Fruit fly (Drosophila melanogaster) whole organism, embryonic: ENCODE data around the gene CG4461.

Experiments
- Abd-B ChIP-seq: fragments of 200-800 bp; sonication (Bioruptor generic); optimal IDR thresholded peaks from 2 replicates; lab custom pipeline; 2018; ENCODE audit warnings: missing biosample characterization, mild to moderate bottlenecking, missing genetic modification characterization, moderate library complexity
- CG10147 ChIP-seq: fragments of 200-800 bp; sonication (Bioruptor generic); optimal IDR thresholded peaks from 2 replicates; lab custom pipeline; 2019; ENCODE audit warnings: missing biosample characterization, mild to moderate bottlenecking, missing genetic modification characterization, moderate library complexity
- CG11093 ChIP-seq: fragments of 200-800 bp; sonication (Bioruptor generic); IDR thresholded peaks from 3 replicates; pipeline ENCODE4 v1.3.6; 2022; ENCODE audit warnings: missing biosample characterization, missing genetic modification characterization
- CG11723 ChIP-seq: fragments of 200-800 bp; sonication (Bioruptor generic); optimal IDR thresholded peaks from 2 replicates; lab custom pipeline; 2017; ENCODE audit warnings: missing biosample characterization, mild to moderate bottlenecking, missing genetic modification characterization
- CG12744 ChIP-seq: fragments of 200-800 bp; sonication (Bioruptor generic); optimal IDR thresholded peaks from 2 replicates; lab custom pipeline; 2016; ENCODE audit warnings: missing biosample characterization, missing genetic modification characterization
- CG15601 ChIP-seq: fragments of 200-800 bp; sonication (Bioruptor generic); optimal IDR thresholded peaks from 3 replicates; lab custom pipeline; 2019; ENCODE audit warnings: missing biosample characterization, mild to moderate bottlenecking, missing genetic modification characterization, moderate library complexity
- CG16863 ChIP-seq: fragments of 200-800 bp; sonication (Bioruptor generic); optimal IDR thresholded peaks from 3 replicates; lab custom pipeline; 2016; ENCODE audit warnings: missing biosample characterization, missing genetic modification characterization
- CG17612 ChIP-seq: fragments of 200-800 bp; sonication (Bioruptor generic); IDR thresholded peaks from 2 replicates; pipeline ENCODE4 v1.3.6; 2022; ENCODE audit warnings: missing biosample characterization, missing genetic modification characterization
- CG18011 ChIP-seq: fragments of 200-800 bp; sonication (Bioruptor generic); optimal IDR thresholded peaks from 2 replicates; lab custom pipeline; 2017; ENCODE audit warnings: missing biosample characterization, missing genetic modification characterization, mild to moderate bottlenecking, moderate library complexity, missing genotype
- CG2202 ChIP-seq: fragments of 200-800 bp; sonication (Bioruptor generic); optimal IDR thresholded peaks from 2 replicates; lab custom pipeline; 2018; ENCODE audit warnings: missing biosample characterization, mild to moderate bottlenecking, missing genetic modification characterization
- CG32767 ChIP-seq: fragments of 200-800 bp; sonication (Bioruptor generic); IDR thresholded peaks from 2 replicates; pipeline ENCODE4 v1.3.6; 2022; ENCODE audit warnings: missing biosample characterization, missing genetic modification characterization
- CG3407 ChIP-seq: fragments of 200-800 bp; sonication (Bioruptor generic); optimal IDR thresholded peaks from 2 replicates; lab custom pipeline; 2018; ENCODE audit warnings: missing biosample characterization, mild to moderate bottlenecking, missing genetic modification characterization
- CG3838 ChIP-seq: fragments of 200-800 bp; sonication (Bioruptor generic); optimal IDR thresholded peaks from 3 replicates; lab custom pipeline; 2016; ENCODE audit warnings: missing biosample characterization, missing genetic modification characterization
- CG4404 ChIP-seq: fragments of 200-800 bp; sonication (Bioruptor generic); IDR thresholded peaks from 2 replicates; pipeline ENCODE4 v1.3.6; 2022; ENCODE audit warnings: missing biosample characterization, missing genetic modification characterization
- CG6175 ChIP-seq: fragments of 200-800 bp; sonication (Bioruptor generic); IDR thresholded peaks from 3 replicates; pipeline ENCODE4 v1.3.6; 2022; ENCODE audit warnings: missing biosample characterization, missing genetic modification characterization
- CG7987 ChIP-seq: fragments of 200-800 bp; sonication (Bioruptor generic); optimal IDR thresholded peaks from 2 replicates; lab custom pipeline; 2018; ENCODE audit warnings: missing biosample characterization, mild to moderate bottlenecking, missing genetic modification characterization, moderate library complexity
- CG8944 ChIP-seq: fragments of 200-800 bp; sonication (Bioruptor generic); optimal IDR thresholded peaks from 3 replicates; lab custom pipeline; 2016; ENCODE audit warnings: missing biosample characterization, missing genetic modification characterization
- CG9437 ChIP-seq: fragments of 200-800 bp; sonication (Bioruptor generic); optimal IDR thresholded peaks from 2 replicates; lab custom pipeline; 2018; ENCODE audit warnings: missing biosample characterization, mild to moderate bottlenecking, missing genetic modification characterization
- CHES-1-like ChIP-seq: fragments of 200-800 bp; sonication (Bioruptor generic); optimal IDR thresholded peaks from 2 replicates; lab custom pipeline; 2016; ENCODE audit warnings: missing biosample characterization, missing genetic modification characterization
- D19B ChIP-seq: fragments of 200-800 bp; sonication (Bioruptor generic); optimal IDR thresholded peaks from 2 replicates; lab custom pipeline; 2017; ENCODE audit warnings: missing biosample characterization, mild to moderate bottlenecking, missing genetic modification characterization
- Dad ChIP-seq: fragments of 200-800 bp; sonication (Bioruptor generic); optimal IDR thresholded peaks from 3 replicates; lab custom pipeline; 2016; ENCODE audit warnings: missing biosample characterization, missing genetic modification characterization
- Dek ChIP-seq: fragments of 200-800 bp; sonication (Bioruptor generic); optimal IDR thresholded peaks from 3 replicates; lab custom pipeline; 2019; ENCODE audit warnings: missing biosample characterization, mild to moderate bottlenecking, missing genetic modification characterization, moderate library complexity
- Dip3 ChIP-seq: fragments of 200-800 bp; sonication (Bioruptor generic); optimal IDR thresholded peaks from 3 replicates; lab custom pipeline; 2016; ENCODE audit warnings: missing biosample characterization, missing genetic modification characterization
- HHEX ChIP-seq: fragments of 200-800 bp; sonication (Bioruptor generic); optimal IDR thresholded peaks from 3 replicates; lab custom pipeline; 2017; ENCODE audit warnings: missing biosample characterization, mild to moderate bottlenecking, missing genetic modification characterization, missing genetic modification reagents
- Hmx ChIP-seq: fragments of 200-800 bp; sonication (Bioruptor generic); optimal IDR thresholded peaks from 2 replicates; lab custom pipeline; 2016; ENCODE audit warnings: missing biosample characterization, missing genetic modification characterization
- Nf-YB ChIP-seq: fragments of 200-800 bp; sonication (Bioruptor generic); optimal IDR thresholded peaks from 3 replicates; lab custom pipeline; 2019; ENCODE audit warnings: missing biosample characterization, mild to moderate bottlenecking, missing genetic modification characterization, moderate library complexity
- ci ChIP-seq: fragments of 200-800 bp; sonication (Bioruptor generic); IDR thresholded peaks from 3 replicates; pipeline ENCODE4 v1.3.6; 2022; ENCODE audit warnings: missing biosample characterization, missing genetic modification characterization
- crc ChIP-seq: fragments of 200-800 bp; sonication (Bioruptor generic); optimal IDR thresholded peaks from 2 replicates; lab custom pipeline; 2016; ENCODE audit warnings: missing biosample characterization, missing genetic modification characterization
- cwo ChIP-seq: fragments of 200-800 bp; sonication (Bioruptor generic); optimal IDR thresholded peaks from 3 replicates; lab custom pipeline; 2017; ENCODE audit warnings: missing biosample characterization, missing genetic modification characterization, mild to moderate bottlenecking, moderate library complexity, missing genetic modification reagents
- esg ChIP-seq: fragments of 200-800 bp; sonication (Bioruptor generic); conservative IDR thresholded peaks from 2 replicates; pipeline ENCODE4 v1.3.6; 2022; ENCODE audit warnings: missing biosample characterization, missing genetic modification characterization
- exex ChIP-seq: fragments of 200-800 bp; sonication (Bioruptor generic); optimal IDR thresholded peaks from 4 replicates; lab custom pipeline; 2018; ENCODE audit warnings: missing biosample characterization, mild to moderate bottlenecking, missing genetic modification characterization, moderate library complexity
- fd3F ChIP-seq: fragments of 200-800 bp; sonication (Bioruptor generic); optimal IDR thresholded peaks from 2 replicates; lab custom pipeline; 2018; ENCODE audit warnings: missing biosample characterization, mild to moderate bottlenecking, missing genetic modification characterization, moderate library complexity
- gce ChIP-seq: fragments of 200-800 bp; sonication (Bioruptor generic); IDR thresholded peaks from 3 replicates; pipeline ENCODE4 v1.3.6; 2022; ENCODE audit warnings: missing biosample characterization, missing genetic modification characterization
- gfzf ChIP-seq: fragments of 200-800 bp; sonication (Bioruptor generic); optimal IDR thresholded peaks from 2 replicates; lab custom pipeline; 2016; ENCODE audit warnings: missing biosample characterization, mild to moderate bottlenecking, missing genetic modification characterization, moderate library complexity
- grn ChIP-seq: fragments of 200-800 bp; sonication (Bioruptor generic); optimal IDR thresholded peaks from 3 replicates; lab custom pipeline; 2017; ENCODE audit warnings: missing biosample characterization, missing genetic modification characterization
- ind ChIP-seq: fragments of 200-800 bp; sonication (Bioruptor generic); optimal IDR thresholded peaks from 3 replicates; lab custom pipeline; 2016; ENCODE audit warnings: missing biosample characterization, missing genetic modification characterization
- klu ChIP-seq: fragments of 200-800 bp; sonication (Bioruptor generic); IDR thresholded peaks from 2 replicates; pipeline ENCODE4 v1.3.6; 2022; ENCODE audit warnings: missing biosample characterization, missing genetic modification characterization
- knrl ChIP-seq: fragments of 200-800 bp; sonication (Bioruptor generic); IDR thresholded peaks from 3 replicates; pipeline ENCODE4 v1.3.6; 2022; ENCODE audit warnings: missing biosample characterization, missing genetic modification characterization; ENCODE audit not compliant: partially characterized antibody
- lov ChIP-seq, 2 experiments: fragments of 200-800 bp in 1 of 2; fragments of >200 bp in 1 of 2; sonication (Bioruptor generic) in 1 of 2; IDR thresholded peaks in 1 of 2; optimal IDR thresholded peaks in 1 of 2; 2 replicates in 1 of 2; 3 replicates in 1 of 2; pipeline versions ENCODE4 v1.3.6 to Lab custom; 2017 to 2022; ENCODE audit warnings: missing biosample characterization in 1 of 2, missing genetic modification characterization in 1 of 2
- odd ChIP-seq: fragments of 200-800 bp; sonication (Bioruptor generic); optimal IDR thresholded peaks from 2 replicates; lab custom pipeline; 2017; ENCODE audit warnings: missing biosample characterization, mild to moderate bottlenecking, missing genetic modification characterization
- psq ChIP-seq: fragments of 200-800 bp; sonication (Bioruptor generic); optimal IDR thresholded peaks from 2 replicates; lab custom pipeline; 2017; ENCODE audit warnings: missing biosample characterization, missing genetic modification characterization
- pum ChIP-seq: fragments of 200-800 bp; sonication (Bioruptor generic); optimal IDR thresholded peaks from 2 replicates; lab custom pipeline; 2016; ENCODE audit warnings: missing biosample characterization, missing genetic modification characterization
- sd ChIP-seq: fragments of 200-800 bp; sonication (Bioruptor generic); optimal IDR thresholded peaks from 3 replicates; lab custom pipeline; 2018; ENCODE audit warnings: missing biosample characterization, mild to moderate bottlenecking, missing genetic modification characterization, moderate library complexity
- sim ChIP-seq: fragments of 200-800 bp; sonication (Bioruptor generic); IDR thresholded peaks from 2 replicates; pipeline ENCODE4 v1.3.6; 2022; ENCODE audit warnings: missing biosample characterization, missing genetic modification characterization
- sna ChIP-seq: fragments of 200-800 bp; sonication (Bioruptor generic); IDR thresholded peaks from 2 replicates; pipeline ENCODE4 v1.3.6; 2022; ENCODE audit warnings: missing biosample characterization, missing genetic modification characterization; ENCODE audit not compliant: partially characterized antibody
- sob ChIP-seq: fragments of 200-800 bp; sonication (Bioruptor generic); IDR thresholded peaks from 2 replicates; pipeline ENCODE4 v1.3.6; 2022; ENCODE audit warnings: missing biosample characterization, missing genetic modification characterization
- ssp ChIP-seq: fragments of 200-800 bp; sonication (Bioruptor generic); IDR thresholded peaks from 2 replicates; pipeline ENCODE4 v1.3.6; 2022; ENCODE audit warnings: missing biosample characterization, missing genetic modification characterization
- tap ChIP-seq: fragments of 200-800 bp; optimal IDR thresholded peaks from 3 replicates; lab custom pipeline; 2019; ENCODE audit warnings: missing biosample characterization, mild to moderate bottlenecking, missing genetic modification characterization, moderate library complexity
- trh ChIP-seq: fragments of 200-800 bp; sonication (Bioruptor generic); optimal IDR thresholded peaks from 2 replicates; lab custom pipeline; 2016; ENCODE audit warnings: missing biosample characterization, missing genetic modification characterization
- unc-4 ChIP-seq: fragments of 200-800 bp; sonication (Bioruptor generic); IDR thresholded peaks from 2 replicates; pipeline ENCODE4 v1.3.6; 2022; ENCODE audit warnings: missing biosample characterization, missing genetic modification characterization; ENCODE audit not compliant: partially characterized antibody
- vnd ChIP-seq: fragments of 200-800 bp; sonication (Bioruptor generic); IDR thresholded peaks from 3 replicates; pipeline ENCODE4 v1.3.6; 2022; ENCODE audit warnings: missing biosample characterization, missing genetic modification characterization; ENCODE audit not compliant: partially characterized antibody

CG4461 gene

DNA sequence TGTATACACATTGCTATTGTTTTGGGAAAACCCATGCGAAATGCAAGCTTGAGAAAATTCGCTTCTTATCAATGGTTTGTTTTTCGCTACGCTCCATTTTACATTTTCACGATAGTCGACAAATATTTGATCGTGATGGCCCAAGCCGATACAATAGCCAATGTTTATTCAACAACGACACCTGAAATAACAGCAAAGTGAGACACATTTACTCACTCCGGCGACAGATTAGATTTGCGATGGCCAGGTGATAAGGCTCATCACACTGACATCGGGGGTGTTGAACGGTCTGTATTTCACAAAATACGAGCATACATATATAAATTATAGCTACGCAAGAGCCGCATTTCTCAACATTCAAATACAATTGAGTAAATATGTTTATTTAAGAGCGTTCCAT is 21.9 kb downstream of the CG4461 start (continued):
- TF ChIP-seq ssp, result no peak
- no peak for TF ChIP-seq CG16863 (GFP tag; lab: Kevin White, UChicago)
- no peak for TF ChIP-seq pum
- no peak for TF ChIP-seq Dip3 (GFP tag; lab: Kevin White, UChicago)
- TF ChIP-seq CG15601 (tag; lab: Kevin White, UChicago), result peak; percentile 36
- no peak for TF ChIP-seq CG18011 (GFP tag; lab: Kevin White, UChicago)
- TF ChIP-seq CHES-1-like (GFP tag; lab: Kevin White, UChicago), result peak; percentile 9
- TF ChIP-seq CG8944 (GFP tag; lab: Kevin White, UChicago), result no peak
- TF ChIP-seq CG10147, result peak; percentile 63
- TF ChIP-seq cwo (GFP tag; lab: Kevin White, UChicago), result peak; percentile 84
- TF ChIP-seq fd3F (GFP tag; lab: Kevin White, UChicago), result peak; percentile 50
- no peak for TF ChIP-seq Hmx (GFP tag; lab: Kevin White, UChicago)
- TF ChIP-seq klu, result no peak
- TF ChIP-seq odd (GFP tag; lab: Kevin White, UChicago), result peak; percentile 47
- TF ChIP-seq Dad (GFP tag; lab: Kevin White, UChicago), result peak; percentile 59
- no peak for TF ChIP-seq psq (GFP tag; lab: Kevin White, UChicago)
- peak; percentile 50; the same call in 2 of the 3 replicates for TF ChIP-seq ci (GFP tag; lab: Robert Waterston, UW)
- TF ChIP-seq sim (GFP tag; lab: Robert Waterston, UW), result no peak
- no peak for TF ChIP-seq CG4404 (GFP tag; lab: Robert Waterston, UW)
- TF ChIP-seq gfzf (GFP tag; lab: Kevin White, UChicago), result no peak
- TF ChIP-seq trh, result no peak
- TF ChIP-seq CG2202, result peak; percentile 48
- TF ChIP-seq Abd-B (GFP tag; lab: Kevin White, UChicago), result no peak
- TF ChIP-seq sob (GFP tag; lab: Robert Waterston, UW), result peak; percentile 76
- no peak for TF ChIP-seq vnd (GFP tag; lab: Robert Waterston, UW)
- TF ChIP-seq CG6175 (GFP tag; lab: Robert Waterston, UW), result no peak
- TF ChIP-seq gce, result no peak
- peak; percentile 94 for TF ChIP-seq grn
- peak; percentile 59 for TF ChIP-seq D19B
- TF ChIP-seq ind (GFP tag; lab: Kevin White, UChicago), result no peak
- no peak for TF ChIP-seq CG3838 (GFP tag; lab: Kevin White, UChicago)
- TF ChIP-seq exex (tag; lab: Kevin White, UChicago), result peak; percentile 79
- peak; percentile 20 for TF ChIP-seq CG12744 (GFP tag; lab: Kevin White, UChicago)
- TF ChIP-seq CG7987 (GFP tag; lab: Kevin White, UChicago), result peak; percentile 94
- TF ChIP-seq CG3407 (GFP tag; lab: Kevin White, UChicago), result peak; percentile 44
- no peak for TF ChIP-seq CG9437 (GFP tag; lab: Kevin White, UChicago)
- TF ChIP-seq CG32767 (GFP tag; lab: Robert Waterston, UW), result no peak
- TF ChIP-seq Dek (tag; lab: Kevin White, UChicago), result peak; percentile 40
- TF ChIP-seq HHEX (GFP tag; lab: Kevin White, UChicago), result peak; percentile 89
- no peak for TF ChIP-seq sd
- peak; percentile 76 for TF ChIP-seq crc (GFP tag; lab: Kevin White, UChicago)
- TF ChIP-seq CG11093, result no peak
- no peak for TF ChIP-seq lov (optimal IDR thresholded peaks at IDR 0.05; lab: Kevin White, UChicago)
- TF ChIP-seq lov (GFP tag; IDR thresholded peaks at IDR 0.05; lab: Robert Waterston, UW), result peak; percentile 62; the same call in 1 of the 3 replicates
- no peak for TF ChIP-seq knrl
- TF ChIP-seq tap, result peak; percentile 55
- TF ChIP-seq esg (GFP tag; lab: Robert Waterston, UW), result no peak
- no peak for TF ChIP-seq Nf-YB (GFP tag; lab: Kevin White, UChicago)
- TF ChIP-seq CG17612 (GFP tag; lab: Robert Waterston, UW), result no peak
- peak; percentile 46 for TF ChIP-seq CG11723 (GFP tag; lab: Kevin White, UChicago)
- TF ChIP-seq sna, result no peak
- no peak for TF ChIP-seq unc-4 (GFP tag; lab: Robert Waterston, UW)
